Worm (Caenorhabditis elegans) whole organism, late embryonic: ENCODE data around the gene C35D10.7.
A peak's percentile ranks its signal among the peaks of the same experiment; 100 is the strongest.

Source experiments
- C08G9.2 ChIP-seq: sonication (generic microtip); optimal IDR thresholded peaks from 2 replicates; lab custom pipeline; 2016; ENCODE audit warnings: mild to moderate bottlenecking, missing genetic modification characterization, moderate library complexity, missing compliant biosample characterization
- C38D4.7 ChIP-seq: fragments of 200-800 bp; sonication (Bioruptor generic); optimal IDR thresholded peaks from 2 replicates; lab custom pipeline; 2018; ENCODE audit warnings: mild to moderate bottlenecking, missing genetic modification characterization, moderate library complexity, missing compliant biosample characterization
- F13H6.1 ChIP-seq: sonication (generic microtip); optimal IDR thresholded peaks from 2 replicates; lab custom pipeline; 2016; ENCODE audit warnings: missing genetic modification characterization, missing compliant biosample characterization
- K02D7.2 ChIP-seq: sonication (generic microtip); optimal IDR thresholded peaks from 2 replicates; lab custom pipeline; 2017; ENCODE audit warnings: mild to moderate bottlenecking, missing genetic modification characterization, missing compliant biosample characterization
- K09A11.1 ChIP-seq: sonication (generic microtip); optimal IDR thresholded peaks from 2 replicates; lab custom pipeline; 2017; ENCODE audit warnings: antibody characterized with exemption, mild to moderate bottlenecking, missing genetic modification characterization, missing compliant biosample characterization; ENCODE audit not compliant: insufficient read depth
- T23F11.4 ChIP-seq: fragments of 200-800 bp; sonication (Bioruptor generic); optimal IDR thresholded peaks from 2 replicates; lab custom pipeline; 2018; ENCODE audit warnings: mild to moderate bottlenecking, missing genetic modification characterization, missing compliant biosample characterization
- ceh-14 ChIP-seq: sonication (generic microtip); optimal IDR thresholded peaks from 2 replicates; lab custom pipeline; 2016; ENCODE audit warnings: missing genotype, missing genetic modification characterization, missing compliant biosample characterization
- ceh-19 ChIP-seq: fragments of 200-800 bp; sonication (Bioruptor generic); optimal IDR thresholded peaks from 2 replicates; lab custom pipeline; 2018; ENCODE audit warnings: mild to moderate bottlenecking, missing genetic modification characterization, missing compliant biosample characterization
- ceh-2 ChIP-seq: sonication (generic microtip); optimal IDR thresholded peaks from 2 replicates; lab custom pipeline; 2016; ENCODE audit warnings: missing genotype, missing genetic modification characterization, missing compliant biosample characterization
- ceh-22 ChIP-seq: sonication (generic microtip); optimal IDR thresholded peaks from 2 replicates; lab custom pipeline; 2017; ENCODE audit warnings: missing biosample characterization, missing genetic modification characterization
- ceh-31 ChIP-seq: sonication (generic microtip); optimal IDR thresholded peaks from 2 replicates; lab custom pipeline; 2016; ENCODE audit warnings: missing genetic modification characterization, missing compliant biosample characterization
- ceh-48 ChIP-seq: sonication (generic microtip); optimal IDR thresholded peaks from 2 replicates; lab custom pipeline; 2016; ENCODE audit warnings: missing genetic modification characterization, inconsistent platforms, missing compliant biosample characterization
- ceh-9 ChIP-seq: sonication (generic microtip); optimal IDR thresholded peaks from 2 replicates; lab custom pipeline; 2016; ENCODE audit warnings: mild to moderate bottlenecking, missing genetic modification characterization, inconsistent platforms, missing compliant biosample characterization
- dmd-4 ChIP-seq: sonication (generic microtip); optimal IDR thresholded peaks from 2 replicates; lab custom pipeline; 2016; ENCODE audit warnings: borderline replicate concordance, missing genetic modification characterization, missing compliant biosample characterization
- dve-1 ChIP-seq: sonication (generic microtip); optimal IDR thresholded peaks from 2 replicates; lab custom pipeline; 2017; ENCODE audit warnings: antibody characterized with exemption, mild to moderate bottlenecking, missing genetic modification characterization, missing compliant biosample characterization
- elt-4 ChIP-seq: sonication (generic microtip); optimal IDR thresholded peaks from 2 replicates; lab custom pipeline; 2016; ENCODE audit warnings: missing genetic modification characterization, missing compliant biosample characterization
- ets-4 ChIP-seq: sonication (generic microtip); optimal IDR thresholded peaks from 2 replicates; lab custom pipeline; 2016; ENCODE audit warnings: missing genetic modification characterization, missing compliant biosample characterization
- eyg-1 ChIP-seq: sonication (generic microtip); optimal IDR thresholded peaks from 2 replicates; lab custom pipeline; 2016; ENCODE audit warnings: missing genotype, missing genetic modification characterization, missing compliant biosample characterization
- fax-1 ChIP-seq: sonication (generic microtip); optimal IDR thresholded peaks from 2 replicates; lab custom pipeline; 2016; ENCODE audit warnings: missing genotype, missing genetic modification characterization, missing compliant biosample characterization
- fkh-10 ChIP-seq: fragments of 150-350 bp; optimal IDR thresholded peaks from 2 replicates; lab custom pipeline; 2014; ENCODE audit warnings: missing biosample characterization, missing genetic modification reagents, missing genetic modification characterization
- hlh-13 ChIP-seq: fragments of 200-800 bp; sonication (Bioruptor generic); optimal IDR thresholded peaks from 2 replicates; lab custom pipeline; 2018; ENCODE audit warnings: mild to moderate bottlenecking, missing genetic modification characterization, missing compliant biosample characterization
- hlh-15 ChIP-seq: sonication (generic microtip); optimal IDR thresholded peaks from 2 replicates; lab custom pipeline; 2016; ENCODE audit warnings: missing genetic modification characterization, missing compliant biosample characterization
- hlh-30 ChIP-seq: sonication (generic microtip); optimal IDR thresholded peaks from 2 replicates; lab custom pipeline; 2017; ENCODE audit warnings: antibody characterized with exemption, missing genetic modification characterization, missing compliant biosample characterization; ENCODE audit not compliant: insufficient read depth
- hlh-6 ChIP-seq: sonication (generic microtip); optimal IDR thresholded peaks from 2 replicates; lab custom pipeline; 2016; ENCODE audit warnings: missing genotype, missing genetic modification characterization, missing compliant biosample characterization
- lim-6 ChIP-seq: sonication (generic microtip); optimal IDR thresholded peaks from 2 replicates; lab custom pipeline; 2016; ENCODE audit warnings: missing genetic modification characterization, missing compliant biosample characterization
- nfya-1 ChIP-seq: sonication (generic microtip); optimal IDR thresholded peaks from 2 replicates; lab custom pipeline; 2017; ENCODE audit warnings: missing genetic modification characterization, mild to moderate bottlenecking, missing compliant biosample characterization, antibody characterized with exemption, moderate library complexity
- nhr-232 ChIP-seq: sonication (generic microtip); optimal IDR thresholded peaks from 2 replicates; lab custom pipeline; 2016; ENCODE audit warnings: missing genetic modification characterization, missing compliant biosample characterization
- npax-4 ChIP-seq: sonication (generic microtip); optimal IDR thresholded peaks from 2 replicates; lab custom pipeline; 2016; ENCODE audit warnings: missing genetic modification characterization, missing compliant biosample characterization
- odd-2 ChIP-seq: sonication (generic microtip); optimal IDR thresholded peaks from 2 replicates; lab custom pipeline; 2017; ENCODE audit warnings: antibody characterized with exemption, mild to moderate bottlenecking, missing genetic modification characterization, missing compliant biosample characterization
- pag-3 ChIP-seq: sonication (generic microtip); optimal IDR thresholded peaks from 2 replicates; lab custom pipeline; 2016; ENCODE audit warnings: missing compliant biosample characterization, missing genetic modification characterization, borderline replicate concordance
- pat-9 ChIP-seq: fragments of 200-800 bp; sonication (Bioruptor generic); optimal IDR thresholded peaks from 2 replicates; lab custom pipeline; 2018; ENCODE audit warnings: mild to moderate bottlenecking, missing genetic modification characterization, moderate library complexity, missing compliant biosample characterization
- pax-1 ChIP-seq: fragments of 150-350 bp; optimal IDR thresholded peaks from 2 replicates; lab custom pipeline; 2014; ENCODE audit warnings: missing biosample characterization, missing genetic modification characterization
- pqm-1 ChIP-seq: sonication (generic microtip); optimal IDR thresholded peaks from 2 replicates; lab custom pipeline; 2016; ENCODE audit warnings: missing genetic modification characterization, missing compliant biosample characterization
- rnt-1 ChIP-seq: sonication (generic microtip); optimal IDR thresholded peaks from 2 replicates; lab custom pipeline; 2016; ENCODE audit warnings: missing genetic modification characterization, missing compliant biosample characterization
- sdc-2 ChIP-seq: sonication (generic microtip); optimal IDR thresholded peaks from 2 replicates; lab custom pipeline; 2016; ENCODE audit warnings: missing genotype, missing genetic modification characterization, missing compliant biosample characterization
- tbx-2 ChIP-seq: sonication (generic microtip); optimal IDR thresholded peaks from 2 replicates; lab custom pipeline; 2016; ENCODE audit warnings: missing genetic modification characterization, missing compliant biosample characterization
- ttx-3 ChIP-seq: sonication (generic microtip); optimal IDR thresholded peaks from 2 replicates; lab custom pipeline; 2016; ENCODE audit warnings: missing genetic modification reagents, missing genetic modification characterization, missing compliant biosample characterization
- unc-3 ChIP-seq, 2 experiments: fragments of 200-800 bp in 1 of 2; sonication (Bioruptor generic) in 1 of 2; sonication (generic microtip) in 1 of 2; conservative IDR thresholded peaks in 1 of 2; optimal IDR thresholded peaks in 1 of 2; 2 replicates each; pipeline versions ENCODE4 v1.3.6 to Lab custom; 2016 to 2022; ENCODE audit warnings: missing compliant biosample characterization in 2 of 2, missing genetic modification characterization in 2 of 2, missing genetic modification reagents in 1 of 2
- unc-86 ChIP-seq: sonication (generic microtip); optimal IDR thresholded peaks from 2 replicates; lab custom pipeline; 2016; ENCODE audit warnings: missing genetic modification characterization, missing compliant biosample characterization

The C35D10.7 gene

DNA sequence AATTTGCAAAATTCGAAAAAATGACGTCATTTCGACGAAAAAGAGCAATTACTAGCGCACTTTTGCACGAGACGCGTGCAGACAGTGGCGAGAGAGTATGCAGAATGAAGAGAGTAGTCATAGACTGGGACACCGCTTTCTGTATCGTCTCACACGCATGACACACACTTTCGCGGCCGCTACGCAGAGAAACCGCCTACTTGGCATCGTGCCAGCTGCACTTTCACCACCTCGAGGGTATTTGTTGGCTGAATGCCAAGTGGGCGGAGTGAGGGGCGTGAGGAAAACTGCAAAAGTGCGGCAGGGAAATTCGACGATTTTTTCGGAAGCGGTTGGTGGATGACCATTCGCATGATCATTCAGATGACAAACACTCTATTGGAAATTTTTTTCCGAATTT, 43.7 kb downstream of the C35D10.7 start (continued):
- TF ChIP-seq unc-3 (GFP tag; conservative IDR thresholded peaks at IDR 0.05; lab: Robert Waterston, UW) (0 out of 2 replicates have a peak, but pooled peaks have one; percentile 37), unc-3 (tag; optimal IDR thresholded peaks at IDR 0.05; lab: Kevin White, UChicago) (peak; percentile 85), lim-6 (tag; lab: Kevin White, UChicago) (peak; percentile 79), hlh-13 (GFP tag; lab: Kevin White, UChicago) (no peak), K02D7.2 (tag; lab: Kevin White, UChicago) (no peak), nhr-232 (tag; lab: Kevin White, UChicago) (no peak), ceh-19 (peak; percentile 56), fkh-10 (GFP tag; lab: Kevin White, UChicago) (peak; percentile 72), K09A11.1 (tag; lab: Kevin White, UChicago) (peak; percentile 33), elt-4 (tag; lab: Kevin White, UChicago) (no peak), odd-2 (tag; lab: Kevin White, UChicago) (no peak), ceh-9 (no peak), hlh-15 (tag; lab: Kevin White, UChicago) (no peak), T23F11.4 (GFP tag; lab: Kevin White, UChicago) (peak; percentile 40), rnt-1 (tag; lab: Kevin White, UChicago) (peak; percentile 98), dve-1 (peak; percentile 93), ceh-48 (tag; lab: Kevin White, UChicago) (peak; percentile 23), tbx-2 (tag; lab: Kevin White, UChicago) (peak; percentile 98), pax-1 (tag; lab: Kevin White, UChicago) (peak; percentile 45), unc-86 (peak; percentile 54), npax-4 (tag; lab: Kevin White, UChicago) (no peak), eyg-1 (tag; lab: Kevin White, UChicago) (peak; percentile 25), ceh-2 (peak; percentile 70), sdc-2 (tag; lab: Kevin White, UChicago) (peak; percentile 75), C38D4.7 (no peak), ets-4 (tag; lab: Kevin White, UChicago) (peak; percentile 99), hlh-6 (tag; lab: Kevin White, UChicago) (peak; percentile 37), pat-9 (tag; lab: Kevin White, UChicago) (peak; percentile 46), hlh-30 (tag; lab: Kevin White, UChicago) (peak; percentile 98), ceh-14 (tag; lab: Kevin White, UChicago) (peak; percentile 88)

DNA sequence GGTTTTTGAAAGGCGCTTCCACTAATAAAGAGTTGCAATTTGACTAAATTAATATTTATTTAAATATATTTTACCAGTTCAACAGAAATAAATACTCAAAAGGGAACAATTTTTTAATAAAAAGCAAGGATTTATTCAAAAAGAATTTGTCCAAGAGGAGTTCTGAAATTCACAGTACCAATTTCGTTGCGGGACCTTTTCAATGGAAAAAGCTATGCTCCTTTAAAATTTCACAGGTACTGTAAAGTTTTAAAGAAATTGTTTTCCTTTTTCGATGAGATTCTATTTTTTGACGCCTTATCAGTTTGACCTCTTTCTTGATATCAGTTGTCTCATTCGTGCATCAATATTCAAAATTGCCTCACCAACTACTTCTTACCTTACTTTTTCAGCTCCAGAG, 44.3 kb downstream of the C35D10.7 start, which contains the start of gene tag-340:
Gene tag-340 (plus strand): TSS at position 249 of the 400 bp plus-strand sequence.
- TF ChIP-seq npax-4 (tag; lab: Kevin White, UChicago) (no peak), C08G9.2 (tag; lab: Kevin White, UChicago) (no peak), hlh-30 (tag; lab: Kevin White, UChicago) (no peak), ceh-22 (tag; lab: Kevin White, UChicago) (no peak), pqm-1 (tag; lab: Kevin White, UChicago) (no peak), F13H6.1 (tag; lab: Kevin White, UChicago) (no peak), nfya-1 (tag; lab: Kevin White, UChicago) (no peak), ceh-19 (no peak), unc-86 (no peak), ceh-31 (tag; lab: Kevin White, UChicago) (no peak), ttx-3 (no peak), dmd-4 (no peak), fax-1 (tag; lab: Kevin White, UChicago) (no peak), eyg-1 (tag; lab: Kevin White, UChicago) (no peak), elt-4 (tag; lab: Kevin White, UChicago) (no peak), pag-3 (tag; lab: Kevin White, UChicago) (no peak), dve-1 (no peak)
